Worm (Caenorhabditis elegans) whole organism, young adult: ENCODE results near the gene nhr-66.

ENCODE experiments used
- F33H1.4 ChIP-seq: fragments of 200-800 bp; sonication (Bioruptor generic); IDR thresholded peaks from 2 replicates; pipeline ENCODE4 v1.3.6; 2022; ENCODE audit warnings: missing genetic modification reagents, missing genetic modification characterization, missing compliant biosample characterization
- K11D2.4 ChIP-seq: fragments of 200-800 bp; sonication (Bioruptor generic); IDR thresholded peaks from 2 replicates; pipeline ENCODE4 v1.3.6; 2022; ENCODE audit warnings: missing genetic modification reagents, missing genetic modification characterization, missing compliant biosample characterization
- cebp-2 ChIP-seq: fragments of 200-800 bp; sonication (Bioruptor generic); IDR thresholded peaks from 2 replicates; pipeline ENCODE4 v1.3.6; 2022; ENCODE audit warnings: missing genetic modification characterization, missing compliant biosample characterization
- ekl-4 ChIP-seq: fragments of 200-800 bp; sonication (Bioruptor generic); IDR thresholded peaks from 2 replicates; pipeline ENCODE4 v1.3.6; 2022; ENCODE audit warnings: missing genetic modification reagents, missing genetic modification characterization, missing compliant biosample characterization
- mxl-1 ChIP-seq: sonication (generic microtip); optimal IDR thresholded peaks from 2 replicates; lab custom pipeline; 2016; ENCODE audit warnings: missing genetic modification characterization, missing compliant biosample characterization
- pha-4 ChIP-seq: fragments of 150-350 bp; sonication (generic microtip); optimal IDR thresholded peaks from 2 replicates; lab custom pipeline; 2014; ENCODE audit warnings: missing biosample characterization, missing genetic modification reagents, missing genetic modification characterization

DNA sequence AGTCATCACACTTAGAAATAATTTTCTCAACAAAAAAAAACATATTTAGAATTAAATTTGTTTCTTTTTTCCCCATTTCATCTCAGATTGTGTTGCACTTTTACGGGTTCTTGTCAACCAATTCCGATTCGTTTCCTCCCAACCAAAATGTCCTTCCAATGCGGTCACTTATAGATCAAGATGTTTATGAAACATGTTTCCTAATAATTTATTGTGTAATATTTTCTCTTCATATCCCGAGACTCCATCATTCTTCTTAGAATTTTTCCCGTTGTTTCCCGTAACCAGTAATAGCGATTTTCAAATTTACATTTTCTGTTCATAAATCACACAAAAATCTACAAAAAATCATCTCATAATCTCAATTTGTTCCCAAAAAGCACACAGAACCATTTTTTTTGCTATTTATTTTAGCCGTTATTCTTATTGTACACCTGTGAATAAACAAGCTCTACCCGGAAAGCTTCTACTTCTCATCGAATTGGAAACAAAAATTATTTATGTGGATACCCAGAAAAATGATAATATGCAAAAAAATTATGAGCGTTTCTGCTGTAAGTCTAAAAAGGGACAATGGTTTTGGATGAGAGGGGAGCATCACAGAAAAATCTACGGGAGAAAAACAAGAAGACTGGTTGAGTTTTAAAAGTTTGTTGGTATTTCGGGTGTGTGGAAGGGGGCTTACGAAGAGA lies 47.8 kb downstream of the nhr-66 start:
- no peak for TF ChIP-seq F33H1.4 (GFP tag; lab: Robert Waterston, UW)
- no peak for TF ChIP-seq mxl-1
- no peak for TF ChIP-seq pha-4
- no peak for TF ChIP-seq K11D2.4 (GFP tag; lab: Robert Waterston, UW)
- no peak for TF ChIP-seq ekl-4 (GFP tag; lab: Robert Waterston, UW)
- TF ChIP-seq cebp-2, result no peak
